In genomic region chrIV:2775992-2776630, ce11 we compare ENCODE assay signal across 1 worm cellular context.
A peak's percentile ranks its signal among the peaks of the same experiment; 100 is the strongest.
TF ChIP-seq lines count a peak whose summit lies in the region.

No protein-coding gene starts in this region.

TF ChIP-seq in whole organism, L1 larva, 84 proteins besides CTCF, POLR2A, EP300 and RAD21 (continued from another document):
- no peak for TF ChIP-seq pax-3 (tag; optimal IDR thresholded peaks at IDR 0.05; lab: Kevin White, UChicago)
- TF ChIP-seq fkh-10 (GFP tag; optimal IDR thresholded peaks at IDR 0.05; lab: Kevin White, UChicago) = peak; percentile 40
- no peak for TF ChIP-seq ceh-90 (tag; optimal IDR thresholded peaks at IDR 0.05; lab: Kevin White, UChicago)
- TF ChIP-seq lin-39 (tag; optimal IDR thresholded peaks at IDR 0.05; lab: Kevin White, UChicago) = peak; percentile 9
- no peak for TF ChIP-seq mef-2 (tag; optimal IDR thresholded peaks at IDR 0.05; lab: Kevin White, UChicago)
- no peak for TF ChIP-seq fkh-4 (tag; optimal IDR thresholded peaks at IDR 0.05; lab: Kevin White, UChicago; ENCODE audit: borderline replicate concordance)
- peak; percentile 65 for TF ChIP-seq xbp-1 (tag; optimal IDR thresholded peaks at IDR 0.05; lab: Kevin White, UChicago)
- TF ChIP-seq skn-1 (tag; optimal IDR thresholded peaks at IDR 0.05; lab: Kevin White, UChicago) = no peak
- TF ChIP-seq C16A3.4 (tag; optimal IDR thresholded peaks at IDR 0.05; lab: Kevin White, UChicago) = no peak
- TF ChIP-seq unc-130 (tag; optimal IDR thresholded peaks at IDR 0.05; lab: Kevin White, UChicago) = no peak
- peak; percentile 87 for TF ChIP-seq rnt-1 (tag; optimal IDR thresholded peaks at IDR 0.05; lab: Kevin White, UChicago)
